Worm (Caenorhabditis elegans): Measurements from ENCODE around the gene C05D9.4.

C05D9.4 gene

ce11 chrX:1121575-1121974 is 13.7 kb downstream of the C05D9.4 start:
- no peak for TF ChIP-seq unc-39 (tag; optimal IDR thresholded peaks at IDR 0.05)
- no peak for TF ChIP-seq ceh-43 (GFP tag; optimal IDR thresholded peaks at IDR 0.05)
- TF ChIP-seq pha-4 (tag; optimal IDR thresholded peaks at IDR 0.05), result no peak
- no peak for TF ChIP-seq elt-3 (tag; optimal IDR thresholded peaks at IDR 0.05)
- no peak for TF ChIP-seq zip-8 (tag; optimal IDR thresholded peaks at IDR 0.05)

ce11 chrX:1122198-1122597 is 14.3 kb downstream of the C05D9.4 start:
- TF ChIP-seq mab-5 (tag; optimal IDR thresholded peaks at IDR 0.05), result peak; percentile 11
- TF ChIP-seq unc-62 (GFP tag; optimal IDR thresholded peaks at IDR 0.05), result peak; percentile 63
- no peak for TF ChIP-seq elt-1 (tag; optimal IDR thresholded peaks at IDR 0.05; ENCODE audit: borderline replicate concordance, insufficient read depth)
- TF ChIP-seq drap-1 (GFP tag; optimal IDR thresholded peaks at IDR 0.05), result no peak
- peak; percentile 18 for TF ChIP-seq unc-120 (tag; optimal IDR thresholded peaks at IDR 0.05; ENCODE audit: poor library complexity, severe bottlenecking)
- TF ChIP-seq ces-1 (GFP tag; optimal IDR thresholded peaks at IDR 0.05), result peak; percentile 25

- TF ChIP-seq nhr-237 (tag; optimal IDR thresholded peaks at IDR 0.05) (no peak), pha-4 (tag; optimal IDR thresholded peaks at IDR 0.05) (no peak), nhr-12 (tag; optimal IDR thresholded peaks at IDR 0.05) (no peak), elt-1 (tag; optimal IDR thresholded peaks at IDR 0.05; ENCODE audit: borderline replicate concordance, insufficient read depth) (no peak), bed-3 (GFP tag; optimal IDR thresholded peaks at IDR 0.05) (no peak), nhr-2 (tag; optimal IDR thresholded peaks at IDR 0.05) (no peak), mab-5 (tag; optimal IDR thresholded peaks at IDR 0.05) (no peak), ces-1 (GFP tag; optimal IDR thresholded peaks at IDR 0.05) (no peak), lin-13 (tag; optimal IDR thresholded peaks at IDR 0.05) (no peak)
Observed at ce11 chrX:1123471-1123870, 15.6 kb downstream of the C05D9.4 start.

- no peak for TF ChIP-seq hlh-1 (tag; optimal IDR thresholded peaks at IDR 0.05)
Observed at ce11 chrX:1124146-1124545, 16.3 kb downstream of the C05D9.4 start, which contains the start of gene C05D9.9. Gene C05D9.9, minus strand, starts transcription at chrX:1124246.

ce11 chrX:1125426-1125825 is 17.6 kb downstream of the C05D9.4 start, which contains the start of gene lmp-2:
Gene lmp-2, plus strand, starts transcription at chrX:1125615.
- TF ChIP-seq nhr-76 (tag; optimal IDR thresholded peaks at IDR 0.05) (no peak), ces-1 (GFP tag; optimal IDR thresholded peaks at IDR 0.05) (no peak), ceh-39 (tag; optimal IDR thresholded peaks at IDR 0.05) (no peak), elt-1 (tag; optimal IDR thresholded peaks at IDR 0.05; ENCODE audit: borderline replicate concordance, insufficient read depth) (no peak), M03D4.4 (tag; optimal IDR thresholded peaks at IDR 0.05) (no peak), elt-3 (tag; optimal IDR thresholded peaks at IDR 0.05) (no peak), nhr-28 (tag; optimal IDR thresholded peaks at IDR 0.05) (no peak), lin-13 (tag; optimal IDR thresholded peaks at IDR 0.05) (no peak), mep-1 (tag; optimal IDR thresholded peaks at IDR 0.05) (no peak), lin-32 (GFP tag; optimal IDR thresholded peaks at IDR 0.05) (no peak), ztf-11 (tag; optimal IDR thresholded peaks at IDR 0.05) (no peak), zip-8 (tag; optimal IDR thresholded peaks at IDR 0.05) (no peak), blmp-1 (tag; optimal IDR thresholded peaks at IDR 0.05) (no peak), cnd-1 (tag; optimal IDR thresholded peaks at IDR 0.05) (no peak), flh-1 (GFP tag; optimal IDR thresholded peaks at IDR 0.05) (no peak), sem-2 (GFP tag; optimal IDR thresholded peaks at IDR 0.05) (no peak), lsy-2 (tag; optimal IDR thresholded peaks at IDR 0.05) (no peak), nhr-12 (tag; optimal IDR thresholded peaks at IDR 0.05) (no peak)

- no peak for TF ChIP-seq snpc-4 (tag; optimal IDR thresholded peaks at IDR 0.05)
Observed at ce11 chrX:1126207-1126606, 18.3 kb downstream of the C05D9.4 start.

ce11 chrX:1128503-1129036 is 20.7 kb downstream of the C05D9.4 start, which contains the start of gene snx-1:
Gene snx-1, plus strand, starts transcription at chrX:1128986.
- TF ChIP-seq drap-1 (GFP tag; optimal IDR thresholded peaks at IDR 0.05), result peak; percentile 26
- peak; percentile 25 for TF ChIP-seq ceh-39 (tag; optimal IDR thresholded peaks at IDR 0.05)
- TF ChIP-seq nhr-2 (tag; optimal IDR thresholded peaks at IDR 0.05), result peak; percentile 21
- peak; percentile 52 for TF ChIP-seq sptf-1 (tag; optimal IDR thresholded peaks at IDR 0.05)
- no peak for TF ChIP-seq lin-32 (GFP tag; optimal IDR thresholded peaks at IDR 0.05)
- peak; percentile 20 for TF ChIP-seq pha-4 (tag; optimal IDR thresholded peaks at IDR 0.05)
- TF ChIP-seq snpc-4 (tag; optimal IDR thresholded peaks at IDR 0.05), result no peak
- peak; percentile 1 for TF ChIP-seq mep-1 (tag; optimal IDR thresholded peaks at IDR 0.05)
- peak; percentile 38 for TF ChIP-seq cnd-1 (tag; optimal IDR thresholded peaks at IDR 0.05)
- peak; percentile 29 for TF ChIP-seq M03D4.4 (tag; optimal IDR thresholded peaks at IDR 0.05)
- TF ChIP-seq nhr-12 (tag; optimal IDR thresholded peaks at IDR 0.05), result no peak
- TF ChIP-seq nhr-237 (tag; optimal IDR thresholded peaks at IDR 0.05), result peak; percentile 35
- peak; percentile 78 for TF ChIP-seq lin-13 (tag; optimal IDR thresholded peaks at IDR 0.05)

All from whole organism, mixed stage, embryonic.